Fruit fly (Drosophila melanogaster) whole organism, embryonic: ENCODE data around the gene UbcE2M.

Experiments used
- CG11560 ChIP-seq: fragments of 200-800 bp; sonication (Bioruptor generic); IDR thresholded peaks from 3 replicates; pipeline ENCODE4 v1.3.6; 2022; ENCODE audit warnings: missing biosample characterization, missing genetic modification characterization
- CG17568 ChIP-seq: fragments of 200-800 bp; sonication (Bioruptor generic); optimal IDR thresholded peaks from 2 replicates; lab custom pipeline; 2018; ENCODE audit warnings: missing biosample characterization, mild to moderate bottlenecking, missing genetic modification characterization, moderate library complexity
- CG1792 ChIP-seq: fragments of 200-800 bp; sonication (Bioruptor generic); optimal IDR thresholded peaks from 2 replicates; lab custom pipeline; 2016; ENCODE audit warnings: missing biosample characterization, missing genetic modification characterization
- CG18011 ChIP-seq: fragments of 200-800 bp; sonication (Bioruptor generic); optimal IDR thresholded peaks from 2 replicates; lab custom pipeline; 2017; ENCODE audit warnings: missing biosample characterization, missing genetic modification characterization, mild to moderate bottlenecking, moderate library complexity, missing genotype
- Sox102F ChIP-seq: fragments of 200-800 bp; sonication (Bioruptor generic); optimal IDR thresholded peaks from 2 replicates; lab custom pipeline; 2018; ENCODE audit warnings: missing biosample characterization, mild to moderate bottlenecking, missing genetic modification characterization, moderate library complexity
- h ChIP-seq: fragments of >200 bp; optimal IDR thresholded peaks from 2 replicates; lab custom pipeline; 2017

DNA sequence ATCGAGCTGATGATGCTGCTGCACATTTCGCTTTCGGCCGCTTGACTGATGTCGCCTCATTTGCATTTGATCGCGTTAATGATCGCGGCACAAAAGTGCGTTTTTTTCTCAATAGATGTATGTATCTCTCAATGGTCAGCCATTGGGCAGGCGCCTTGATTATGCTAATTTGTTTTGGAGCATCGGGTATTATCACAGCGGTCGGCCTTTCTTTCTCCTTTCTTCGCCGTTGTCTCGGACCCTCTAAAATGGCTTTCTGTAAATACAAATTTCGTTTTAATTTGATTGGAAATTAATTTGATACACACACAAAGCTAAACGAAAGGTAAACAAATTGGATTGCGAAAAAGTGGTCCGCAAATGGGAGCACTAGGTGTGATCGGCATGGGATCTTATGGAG, 42.5 kb downstream of the UbcE2M start:
- no peak for TF ChIP-seq CG11560 (tag; lab: Robert Waterston, UW)
- TF ChIP-seq CG1792 (GFP tag; lab: Kevin White, UChicago): no peak
- no peak for TF ChIP-seq CG18011 (GFP tag; lab: Kevin White, UChicago)
- no peak for TF ChIP-seq CG17568 (GFP tag; lab: Kevin White, UChicago)
- TF ChIP-seq Sox102F (GFP tag; lab: Kevin White, UChicago): no peak
- no peak for TF ChIP-seq h (lab: Kevin White, UChicago)
